Worm (Caenorhabditis elegans) whole organism, mixed stage, embryonic: ENCODE data around the gene F11E6.10.

Source experiments
- blmp-1 ChIP-seq: fragments of 150-350 bp; optimal IDR thresholded peaks from 2 replicates; lab custom pipeline; 2014; ENCODE audit warnings: missing biosample characterization, missing genetic modification characterization
- ceh-83 ChIP-seq: fragments of 200-800 bp; sonication (Bioruptor generic); optimal IDR thresholded peaks from 2 replicates; lab custom pipeline; 2018; ENCODE audit warnings: mild to moderate bottlenecking, missing genetic modification characterization, missing compliant biosample characterization
- cnd-1 ChIP-seq: fragments of 200-800 bp; sonication (Bioruptor generic); optimal IDR thresholded peaks from 2 replicates; lab custom pipeline; 2018; ENCODE audit warnings: mild to moderate bottlenecking, missing genetic modification characterization, missing compliant biosample characterization
- flh-1 ChIP-seq: fragments of 200-800 bp; sonication (Bioruptor generic); optimal IDR thresholded peaks from 2 replicates; lab custom pipeline; 2018; ENCODE audit warnings: mild to moderate bottlenecking, missing genetic modification characterization, moderate library complexity, missing compliant biosample characterization
- lin-13 ChIP-seq: fragments of 150-350 bp; optimal IDR thresholded peaks from 2 replicates; lab custom pipeline; 2014; ENCODE audit warnings: missing biosample characterization, missing genetic modification characterization
- lsy-2 ChIP-seq: fragments of 150-350 bp; optimal IDR thresholded peaks from 2 replicates; lab custom pipeline; 2014; ENCODE audit warnings: missing biosample characterization, missing genetic modification characterization
- mep-1 ChIP-seq: fragments of 150-350 bp; optimal IDR thresholded peaks from 2 replicates; lab custom pipeline; 2017; ENCODE audit warnings: missing biosample characterization, missing genetic modification reagents, missing genetic modification characterization, inconsistent platforms
- nhr-12 ChIP-seq: fragments of 150-350 bp; optimal IDR thresholded peaks from 2 replicates; lab custom pipeline; 2014; ENCODE audit warnings: missing biosample characterization, missing genetic modification characterization
- nhr-76 ChIP-seq: sonication (generic microtip); optimal IDR thresholded peaks from 2 replicates; lab custom pipeline; 2017; ENCODE audit warnings: missing biosample characterization, missing genetic modification characterization
- pha-4 ChIP-seq: fragments of 150-350 bp; optimal IDR thresholded peaks from 2 replicates; lab custom pipeline; 2018; ENCODE audit warnings: missing biosample characterization, missing genetic modification reagents, missing genetic modification characterization
- tbx-8 ChIP-seq: fragments of 200-800 bp; sonication (Bioruptor generic); optimal IDR thresholded peaks from 2 replicates; lab custom pipeline; 2018; ENCODE audit warnings: mild to moderate bottlenecking, missing genetic modification characterization, moderate library complexity, missing compliant biosample characterization
- unc-62 ChIP-seq: fragments of 150-350 bp; optimal IDR thresholded peaks from 2 replicates; lab custom pipeline; 2014; ENCODE audit warnings: missing biosample characterization, missing genetic modification reagents, missing genetic modification characterization
- ztf-11 ChIP-seq: fragments of 150-350 bp; optimal IDR thresholded peaks from 2 replicates; lab custom pipeline; 2014; ENCODE audit warnings: missing biosample characterization, missing genetic modification characterization

- no peak for TF ChIP-seq cnd-1 (tag; lab: Kevin White, UChicago)
- TF ChIP-seq ztf-11 (tag; lab: Kevin White, UChicago) = no peak
- no peak for TF ChIP-seq nhr-76 (tag; lab: Kevin White, UChicago)
- no peak for TF ChIP-seq lsy-2 (tag; lab: Kevin White, UChicago)
- no peak for TF ChIP-seq ceh-83 (GFP tag; lab: Kevin White, UChicago)
- no peak for TF ChIP-seq lin-13
- no peak for TF ChIP-seq tbx-8 (GFP tag; lab: Kevin White, UChicago)
- no peak for TF ChIP-seq unc-62
- TF ChIP-seq mep-1 (tag; lab: Kevin White, UChicago) = no peak
- no peak for TF ChIP-seq nhr-12 (tag; lab: Kevin White, UChicago)
- no peak for TF ChIP-seq pha-4
- TF ChIP-seq blmp-1 (tag; lab: Kevin White, UChicago) = no peak
- TF ChIP-seq flh-1 = no peak
Measured at ce11 chrIV:17413343-17413742, 49.6 kb downstream of the F11E6.10 start.
